Worm (Caenorhabditis elegans) whole organism, L3 larva: ENCODE measurements around the gene C49C3.4.

ENCODE experiments used
- R02D3.7 ChIP-seq: fragments of 150-350 bp; optimal IDR thresholded peaks from 2 replicates; lab custom pipeline; 2014; ENCODE audit warnings: missing biosample characterization, missing genetic modification characterization
- ZK546.5 ChIP-seq: sonication (generic microtip); optimal IDR thresholded peaks from 2 replicates; lab custom pipeline; 2017; ENCODE audit warnings: missing biosample characterization, missing genetic modification characterization
- aly-2 ChIP-seq: fragments of 150-350 bp; optimal IDR thresholded peaks from 2 replicates; lab custom pipeline; 2014; ENCODE audit warnings: missing biosample characterization, missing genetic modification characterization
- ama-1 ChIP-seq: fragments of 150-350 bp; optimal IDR thresholded peaks from 2 replicates; lab custom pipeline; 2018
- ceh-16 ChIP-seq: sonication (generic microtip); optimal IDR thresholded peaks from 2 replicates; lab custom pipeline; 2017; ENCODE audit warnings: missing biosample characterization, missing genetic modification characterization
- ceh-28 ChIP-seq: fragments of 150-350 bp; optimal IDR thresholded peaks from 2 replicates; lab custom pipeline; 2014; ENCODE audit warnings: missing biosample characterization, missing genetic modification reagents, missing genetic modification characterization
- ceh-82 ChIP-seq: fragments of 150-350 bp; optimal IDR thresholded peaks from 2 replicates; lab custom pipeline; 2014; ENCODE audit warnings: missing biosample characterization, missing genetic modification characterization
- ceh-9 ChIP-seq: sonication (generic microtip); optimal IDR thresholded peaks from 2 replicates; lab custom pipeline; 2018; ENCODE audit warnings: missing biosample characterization, missing genetic modification characterization
- daf-12 ChIP-seq: fragments of 150-350 bp; optimal IDR thresholded peaks from 2 replicates; lab custom pipeline; 2014; ENCODE audit warnings: missing biosample characterization, missing genetic modification reagents, missing genetic modification characterization
- egl-27 ChIP-seq: sonication (generic microtip); optimal IDR thresholded peaks from 4 replicates; lab custom pipeline; 2017; ENCODE audit warnings: missing biosample characterization, missing genetic modification reagents, missing genetic modification characterization
- egl-5 ChIP-seq: fragments of 150-350 bp; optimal IDR thresholded peaks from 2 replicates; lab custom pipeline; 2017; ENCODE audit warnings: missing biosample characterization, missing genetic modification reagents, missing genetic modification characterization, inconsistent platforms
- elt-3 ChIP-seq, 3 experiments: fragments of 150-350 bp in 1 of 3; sonication (generic microtip) in 2 of 3; optimal IDR thresholded peaks; 2 replicates in 2 of 3; 4 replicates in 1 of 3; lab custom pipeline; 2014 to 2017; ENCODE audit warnings: missing biosample characterization in 3 of 3, missing genetic modification characterization in 3 of 3
- eor-1 ChIP-seq, 2 experiments: fragments of 150-350 bp; optimal IDR thresholded peaks; 2 replicates each; lab custom pipeline; 2014 to 2018; ENCODE audit warnings: missing biosample characterization in 2 of 2, missing genetic modification characterization in 2 of 2
- fkh-10 ChIP-seq: sonication (generic microtip); optimal IDR thresholded peaks from 2 replicates; lab custom pipeline; 2017; ENCODE audit warnings: missing biosample characterization, missing genetic modification reagents, missing genetic modification characterization
- fkh-2 ChIP-seq: fragments of 150-350 bp; optimal IDR thresholded peaks from 2 replicates; lab custom pipeline; 2014; ENCODE audit warnings: missing biosample characterization, missing genetic modification reagents, missing genetic modification characterization
- fos-1 ChIP-seq: fragments of 150-350 bp; optimal IDR thresholded peaks from 2 replicates; lab custom pipeline; 2014; ENCODE audit warnings: missing biosample characterization, missing genetic modification characterization
- hmg-11 ChIP-seq: sonication (generic microtip); optimal IDR thresholded peaks from 2 replicates; lab custom pipeline; 2016; ENCODE audit warnings: missing genetic modification characterization, missing compliant biosample characterization
- jun-1 ChIP-seq: fragments of 150-350 bp; optimal IDR thresholded peaks from 2 replicates; lab custom pipeline; 2014; ENCODE audit warnings: missing biosample characterization, missing genetic modification reagents, missing genetic modification characterization
- lin-15B ChIP-seq: fragments of 150-350 bp; optimal IDR thresholded peaks from 2 replicates; lab custom pipeline; 2014; ENCODE audit warnings: missing biosample characterization, missing genetic modification characterization
- lin-39 ChIP-seq: fragments of 150-350 bp; optimal IDR thresholded peaks from 2 replicates; lab custom pipeline; 2018; ENCODE audit warnings: missing biosample characterization, missing genetic modification reagents, missing genetic modification characterization
- lsy-12 ChIP-seq: sonication (generic microtip); optimal IDR thresholded peaks from 2 replicates; lab custom pipeline; 2016; ENCODE audit warnings: mild to moderate bottlenecking, missing genetic modification characterization, missing compliant biosample characterization
- mdl-1 ChIP-seq: fragments of 150-350 bp; optimal IDR thresholded peaks from 2 replicates; lab custom pipeline; 2014; ENCODE audit warnings: missing biosample characterization, missing genetic modification characterization
- mml-1 ChIP-seq: fragments of 150-350 bp; sonication (generic microtip); optimal IDR thresholded peaks from 3 replicates; lab custom pipeline; 2014; ENCODE audit warnings: missing biosample characterization, missing genetic modification characterization
- nfya-1 ChIP-seq: sonication (generic microtip); optimal IDR thresholded peaks from 2 replicates; lab custom pipeline; 2017; ENCODE audit warnings: missing genetic modification characterization, mild to moderate bottlenecking, missing compliant biosample characterization, antibody characterized with exemption, moderate library complexity; ENCODE audit not compliant: insufficient read depth
- nhr-11 ChIP-seq: fragments of 150-350 bp; optimal IDR thresholded peaks from 2 replicates; lab custom pipeline; 2014; ENCODE audit warnings: missing biosample characterization, missing genetic modification characterization
- nhr-12 ChIP-seq: fragments of 150-350 bp; optimal IDR thresholded peaks from 2 replicates; lab custom pipeline; 2014; ENCODE audit warnings: missing biosample characterization, missing genetic modification characterization
- nhr-237 ChIP-seq: fragments of 150-350 bp; optimal IDR thresholded peaks from 2 replicates; lab custom pipeline; 2014; ENCODE audit warnings: missing biosample characterization, missing genetic modification characterization
- nhr-25 ChIP-seq: sonication (generic microtip); optimal IDR thresholded peaks from 2 replicates; lab custom pipeline; 2017; ENCODE audit warnings: missing biosample characterization, missing genetic modification characterization
- nhr-43 ChIP-seq: sonication (generic microtip); optimal IDR thresholded peaks from 2 replicates; lab custom pipeline; 2016; ENCODE audit warnings: mild to moderate bottlenecking, missing genetic modification characterization, missing compliant biosample characterization; ENCODE audit not compliant: poor library complexity, severe bottlenecking
- nhr-67 ChIP-seq: fragments of 150-350 bp; optimal IDR thresholded peaks from 2 replicates; lab custom pipeline; 2014; ENCODE audit warnings: missing biosample characterization, missing genetic modification characterization
- nhr-76 ChIP-seq: fragments of 150-350 bp; sonication (generic microtip); optimal IDR thresholded peaks from 5 replicates; lab custom pipeline; 2014; ENCODE audit warnings: missing biosample characterization, missing genetic modification characterization
- nhr-77 ChIP-seq: fragments of 150-350 bp; optimal IDR thresholded peaks from 2 replicates; lab custom pipeline; 2014; ENCODE audit warnings: missing biosample characterization, missing genetic modification characterization
- sea-2 ChIP-seq: fragments of 150-350 bp; sonication (generic microtip); optimal IDR thresholded peaks from 4 replicates; lab custom pipeline; 2014; ENCODE audit warnings: missing biosample characterization, missing genetic modification reagents, missing genetic modification characterization
- skn-1 ChIP-seq: fragments of 150-350 bp; optimal IDR thresholded peaks from 2 replicates; lab custom pipeline; 2014; ENCODE audit warnings: missing biosample characterization, missing genetic modification characterization
- snpc-4 ChIP-seq: fragments of 150-350 bp; optimal IDR thresholded peaks from 2 replicates; lab custom pipeline; 2014; ENCODE audit warnings: missing biosample characterization, missing genetic modification characterization
- unc-39 ChIP-seq: sonication (generic microtip); optimal IDR thresholded peaks from 4 replicates; lab custom pipeline; 2017; ENCODE audit warnings: missing biosample characterization, missing genetic modification characterization
- unc-62 ChIP-seq: fragments of 150-350 bp; sonication (generic microtip); optimal IDR thresholded peaks from 4 replicates; lab custom pipeline; 2014; ENCODE audit warnings: missing biosample characterization, missing genetic modification reagents, missing genetic modification characterization
- zag-1 ChIP-seq: fragments of 150-350 bp; optimal IDR thresholded peaks from 2 replicates; lab custom pipeline; 2014; ENCODE audit warnings: missing biosample characterization, missing genetic modification characterization
- ztf-11 ChIP-seq: fragments of 150-350 bp; optimal IDR thresholded peaks from 2 replicates; lab custom pipeline; 2014; ENCODE audit warnings: missing biosample characterization, missing genetic modification characterization

Gene C49C3.4

DNA sequence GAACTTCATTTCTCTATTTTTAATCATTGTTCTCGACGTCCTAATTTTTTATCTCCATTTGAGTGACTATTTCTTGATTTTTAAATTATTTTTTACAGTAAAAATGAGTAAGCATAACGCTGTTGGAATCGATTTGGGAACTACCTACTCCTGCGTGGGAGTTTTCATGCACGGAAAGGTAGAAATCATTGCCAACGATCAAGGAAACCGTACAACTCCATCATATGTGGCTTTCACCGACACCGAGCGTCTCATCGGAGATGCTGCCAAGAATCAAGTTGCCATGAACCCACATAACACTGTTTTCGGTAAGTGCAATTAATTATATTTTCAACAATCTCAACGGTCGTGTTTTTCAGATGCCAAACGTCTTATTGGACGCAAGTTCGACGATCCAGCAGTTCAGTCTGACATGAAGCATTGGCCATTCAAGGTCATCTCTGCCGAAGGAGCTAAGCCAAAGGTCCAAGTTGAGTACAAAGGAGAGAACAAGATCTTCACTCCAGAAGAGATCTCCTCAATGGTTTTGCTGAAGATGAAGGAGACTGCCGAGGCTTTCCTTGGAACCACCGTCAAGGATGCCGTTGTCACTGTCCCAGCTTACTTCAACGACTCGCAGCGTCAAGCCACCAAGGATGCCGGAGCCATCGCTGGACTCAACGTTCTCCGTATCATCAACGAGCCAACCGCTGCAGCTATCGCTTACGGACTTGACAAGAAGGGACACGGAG lies 41.6 kb upstream of the C49C3.4 start, which contains the start of gene hsp-1:
hsp-1 (plus strand) TSS at position 99 of the 731 bp plus-strand sequence.
- peak; percentile 88 for TF ChIP-seq ama-1 (lab: Kevin White, UChicago)
- no peak for TF ChIP-seq sea-2 (GFP tag; lab: Kevin White, UChicago)
- no peak for TF ChIP-seq R02D3.7 (tag; lab: Kevin White, UChicago)
- no peak for TF ChIP-seq nhr-25 (tag; lab: Kevin White, UChicago)
- TF ChIP-seq lin-39 (tag; lab: Kevin White, UChicago) = peak; percentile 12
- TF ChIP-seq egl-27 (tag; lab: Kevin White, UChicago) = no peak
- TF ChIP-seq eor-1 (tag; optimal IDR thresholded peaks at IDR 0.05; lab: Kevin White, UChicago) = no peak

- TF ChIP-seq unc-62 (GFP tag; lab: Kevin White, UChicago) = no peak
- no peak for TF ChIP-seq mml-1 (tag; lab: Kevin White, UChicago)
- no peak for TF ChIP-seq hmg-11 (tag; lab: Kevin White, UChicago)
- peak; percentile 8 for TF ChIP-seq snpc-4 (tag; lab: Kevin White, UChicago)
- peak; percentile 30 for TF ChIP-seq ceh-16
- no peak for TF ChIP-seq egl-5 (tag; lab: Kevin White, UChicago)
- no peak for TF ChIP-seq ceh-82 (tag; lab: Kevin White, UChicago)
- no peak for TF ChIP-seq R02D3.7 (tag; lab: Kevin White, UChicago)
- no peak for TF ChIP-seq elt-3 (tag; optimal IDR thresholded peaks at IDR 0.05; lab: Kevin White, UChicago)
- TF ChIP-seq aly-2 (tag; lab: Kevin White, UChicago) = no peak
- TF ChIP-seq ztf-11 (tag; lab: Kevin White, UChicago) = no peak
- peak; percentile 45 for TF ChIP-seq nhr-25 (tag; lab: Kevin White, UChicago)
- TF ChIP-seq ama-1 (lab: Kevin White, UChicago) = peak; percentile 26
Observed at ce11 chrIV:17279592-17280440, 40.8 kb upstream of the C49C3.4 start.

ce11 chrIV:17280441-17280939 lies 40.1 kb upstream of the C49C3.4 start:
- no peak for TF ChIP-seq zag-1
- TF ChIP-seq nfya-1 = peak; percentile 1
- peak; percentile 95 for TF ChIP-seq ama-1 (lab: Kevin White, UChicago)
- peak; percentile 58 for TF ChIP-seq nhr-25 (tag; lab: Kevin White, UChicago)
- TF ChIP-seq ceh-82 (tag; lab: Kevin White, UChicago) = no peak

DNA sequence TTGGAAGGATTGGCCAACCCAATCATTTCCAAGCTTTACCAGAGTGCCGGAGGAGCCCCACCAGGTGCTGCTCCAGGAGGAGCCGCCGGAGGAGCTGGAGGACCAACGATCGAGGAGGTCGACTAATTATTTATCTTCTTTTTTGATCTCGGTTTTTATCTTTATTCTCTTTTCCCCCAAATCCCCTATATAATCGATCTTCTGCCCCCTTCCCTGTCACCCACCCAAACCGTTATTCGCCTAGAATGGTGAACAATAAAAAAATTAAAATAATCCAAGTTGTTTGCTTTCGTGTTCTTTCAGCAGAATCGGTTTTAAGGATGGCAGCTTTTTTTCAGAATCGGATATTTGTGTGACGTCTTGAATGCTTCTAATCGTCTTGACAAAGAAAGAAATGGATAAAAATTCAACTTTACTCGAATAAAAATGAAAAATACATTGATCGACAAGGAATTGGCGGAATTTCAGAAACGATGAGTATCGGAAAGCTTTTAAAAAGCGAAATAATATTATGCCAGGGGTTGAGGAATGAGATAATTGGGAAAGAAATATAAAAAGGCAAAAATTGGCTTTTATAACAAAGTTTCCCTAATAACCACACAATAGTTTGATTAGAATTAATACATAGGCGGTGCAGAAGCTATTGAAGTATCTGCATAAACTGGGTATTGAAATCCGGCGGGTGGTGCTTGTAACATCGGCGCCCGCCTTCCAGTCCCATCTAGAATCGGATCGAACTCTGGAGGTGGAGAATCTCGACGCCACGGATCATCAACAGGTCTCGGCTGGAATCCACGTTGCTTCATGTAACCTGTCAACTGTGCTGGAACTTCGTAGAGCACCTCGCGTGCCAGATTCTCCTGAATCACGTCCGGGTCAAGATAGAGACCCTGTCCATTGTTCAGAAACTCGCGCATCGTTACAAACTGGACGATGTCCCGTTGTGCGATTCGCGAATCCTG lies 39.3 kb upstream of the C49C3.4 start:
- TF ChIP-seq nhr-43 (tag; lab: Kevin White, UChicago) (peak; percentile 61), eor-1 (tag; optimal IDR thresholded peaks at IDR 0.05; lab: Kevin White, UChicago) (no peak), snpc-4 (tag; lab: Kevin White, UChicago) (peak; percentile 49), R02D3.7 (tag; lab: Kevin White, UChicago) (no peak), ceh-82 (tag; lab: Kevin White, UChicago) (no peak), fkh-2 (tag; lab: Kevin White, UChicago) (no peak), nhr-77 (tag; lab: Kevin White, UChicago) (no peak), nfya-1 (peak; percentile 64), unc-62 (GFP tag; lab: Kevin White, UChicago) (peak; percentile 51), ceh-28 (tag; lab: Kevin White, UChicago) (peak; percentile 30), nhr-237 (no peak), fos-1 (peak; percentile 77), nhr-12 (tag; lab: Kevin White, UChicago) (no peak), fkh-10 (no peak), nhr-11 (tag; lab: Kevin White, UChicago) (no peak), ceh-9 (no peak), ZK546.5 (tag; lab: Kevin White, UChicago) (no peak), aly-2 (tag; lab: Kevin White, UChicago) (peak; percentile 87), unc-39 (tag; lab: Kevin White, UChicago) (no peak), mml-1 (tag; lab: Kevin White, UChicago) (no peak), skn-1 (tag; lab: Kevin White, UChicago) (no peak), ceh-16 (no peak), nhr-76 (tag; lab: Kevin White, UChicago) (no peak), mdl-1 (tag; lab: Kevin White, UChicago) (no peak), lin-39 (tag; lab: Kevin White, UChicago) (no peak), elt-3 (tag; optimal IDR thresholded peaks at IDR 0.05; lab: Kevin White, UChicago) (no peak), nhr-67 (tag; lab: Kevin White, UChicago) (no peak), daf-12 (tag; lab: Kevin White, UChicago) (no peak), hmg-11 (tag; lab: Kevin White, UChicago) (no peak), lsy-12 (tag; lab: Kevin White, UChicago) (peak; percentile 75), jun-1 (tag; lab: Kevin White, UChicago) (peak; percentile 65), lin-15B (no peak)
